Fruit fly (Drosophila melanogaster) whole organism, prepupa: ENCODE results near the gene Lcp65Ad.

Experiments
- Blimp-1 ChIP-seq: fragments of 200-800 bp; sonication (Bioruptor generic); optimal IDR thresholded peaks from 3 replicates; lab custom pipeline; 2017; ENCODE audit warnings: missing biosample characterization, missing genetic modification characterization, mild to moderate bottlenecking, moderate library complexity, missing genetic modification reagents
- CG10631 ChIP-seq: fragments of 200-800 bp; sonication (Bioruptor generic); optimal IDR thresholded peaks from 2 replicates; lab custom pipeline; 2016; ENCODE audit warnings: missing biosample characterization, missing genetic modification characterization
- CG10669 ChIP-seq: fragments of 200-800 bp; sonication (Bioruptor generic); optimal IDR thresholded peaks from 3 replicates; lab custom pipeline; 2018; ENCODE audit warnings: missing biosample characterization, mild to moderate bottlenecking, missing genetic modification characterization, moderate library complexity
- CG11294 ChIP-seq: fragments of 200-800 bp; sonication (Bioruptor generic); IDR thresholded peaks from 2 replicates; pipeline ENCODE4 v1.3.6; 2022; ENCODE audit warnings: missing biosample characterization, missing genetic modification characterization
- CG1621 ChIP-seq: fragments of 200-800 bp; sonication (Bioruptor generic); optimal IDR thresholded peaks from 3 replicates; lab custom pipeline; 2018; ENCODE audit warnings: missing biosample characterization, mild to moderate bottlenecking, missing genetic modification characterization
- CG3032 ChIP-seq: fragments of 200-800 bp; optimal IDR thresholded peaks from 2 replicates; lab custom pipeline; 2019; ENCODE audit warnings: missing biosample characterization, mild to moderate bottlenecking, missing genetic modification characterization, moderate library complexity
- CG34406 ChIP-seq: fragments of 200-800 bp; sonication (Bioruptor generic); optimal IDR thresholded peaks from 3 replicates; lab custom pipeline; 2016; ENCODE audit warnings: missing biosample characterization, missing genetic modification characterization
- CG3919 ChIP-seq: fragments of 200-800 bp; sonication (Bioruptor generic); optimal IDR thresholded peaks from 3 replicates; lab custom pipeline; 2016; ENCODE audit warnings: missing biosample characterization, missing genetic modification characterization
- CG6276 ChIP-seq: fragments of 200-800 bp; sonication (Bioruptor generic); optimal IDR thresholded peaks from 2 replicates; lab custom pipeline; 2017; ENCODE audit warnings: missing biosample characterization, mild to moderate bottlenecking, missing genetic modification characterization
- CG6792 ChIP-seq: fragments of 200-800 bp; sonication (Bioruptor generic); optimal IDR thresholded peaks from 3 replicates; lab custom pipeline; 2016; ENCODE audit warnings: missing biosample characterization, missing genetic modification characterization
- CG6854 ChIP-seq: fragments of 200-800 bp; sonication (Bioruptor generic); optimal IDR thresholded peaks from 2 replicates; lab custom pipeline; 2017; ENCODE audit warnings: missing biosample characterization, mild to moderate bottlenecking, missing genetic modification characterization
- CG7368 ChIP-seq: fragments of 200-800 bp; sonication (Bioruptor generic); optimal IDR thresholded peaks from 3 replicates; lab custom pipeline; 2016; ENCODE audit warnings: missing biosample characterization, missing genetic modification characterization
- CG8119 ChIP-seq: fragments of 200-800 bp; sonication (Bioruptor generic); IDR thresholded peaks from 3 replicates; pipeline ENCODE4 v1.3.6; 2022; ENCODE audit warnings: missing biosample characterization, missing genetic modification characterization
- CG9139 ChIP-seq: fragments of 200-800 bp; sonication (Bioruptor generic); optimal IDR thresholded peaks from 3 replicates; lab custom pipeline; 2017; ENCODE audit warnings: missing biosample characterization, mild to moderate bottlenecking, missing genetic modification characterization
- Eip75B ChIP-seq: fragments of 200-800 bp; sonication (Bioruptor generic); optimal IDR thresholded peaks from 3 replicates; lab custom pipeline; 2016; ENCODE audit warnings: missing biosample characterization, missing genetic modification characterization
- Ets21C ChIP-seq: fragments of 200-800 bp; sonication (Bioruptor generic); optimal IDR thresholded peaks from 3 replicates; lab custom pipeline; 2016; ENCODE audit warnings: missing biosample characterization, missing genetic modification characterization
- Ets96B ChIP-seq: fragments of 200-800 bp; optimal IDR thresholded peaks from 2 replicates; lab custom pipeline; 2019; ENCODE audit warnings: missing biosample characterization, mild to moderate bottlenecking, missing genetic modification characterization, moderate library complexity
- Hr4 ChIP-seq: fragments of 200-800 bp; sonication (Bioruptor generic); optimal IDR thresholded peaks from 3 replicates; lab custom pipeline; 2016; ENCODE audit warnings: missing biosample characterization, missing genetic modification characterization
- Lpt ChIP-seq: fragments of 200-800 bp; sonication (Bioruptor generic); optimal IDR thresholded peaks from 3 replicates; lab custom pipeline; 2016; ENCODE audit warnings: missing biosample characterization, missing genetic modification characterization
- OdsH ChIP-seq: fragments of 200-800 bp; sonication (Bioruptor generic); optimal IDR thresholded peaks from 3 replicates; lab custom pipeline; 2016; ENCODE audit warnings: missing biosample characterization, missing genetic modification characterization
- Sox102F ChIP-seq: fragments of 200-800 bp; sonication (Bioruptor generic); optimal IDR thresholded peaks from 2 replicates; lab custom pipeline; 2016; ENCODE audit warnings: missing biosample characterization, mild to moderate bottlenecking, missing genetic modification characterization
- Sox14 ChIP-seq: fragments of 200-800 bp; sonication (Bioruptor generic); optimal IDR thresholded peaks from 3 replicates; lab custom pipeline; 2016; ENCODE audit warnings: missing biosample characterization, missing genetic modification characterization
- acj6 ChIP-seq: fragments of 200-800 bp; sonication (Bioruptor generic); optimal IDR thresholded peaks from 3 replicates; lab custom pipeline; 2016; ENCODE audit warnings: missing biosample characterization, missing genetic modification characterization
- dac ChIP-seq: fragments of 200-800 bp; sonication (Bioruptor generic); optimal IDR thresholded peaks from 2 replicates; lab custom pipeline; 2017; ENCODE audit warnings: missing biosample characterization, mild to moderate bottlenecking, missing genetic modification characterization
- eg ChIP-seq: fragments of 200-800 bp; sonication (Bioruptor generic); IDR thresholded peaks from 3 replicates; pipeline ENCODE4 v1.3.6; 2022; ENCODE audit warnings: missing biosample characterization, missing genetic modification characterization
- fd85E ChIP-seq: fragments of 200-800 bp; sonication (Bioruptor generic); optimal IDR thresholded peaks from 3 replicates; lab custom pipeline; 2016; ENCODE audit warnings: missing biosample characterization, missing genetic modification characterization
- lz ChIP-seq: fragments of 200-800 bp; sonication (Bioruptor generic); optimal IDR thresholded peaks from 3 replicates; lab custom pipeline; 2016; ENCODE audit warnings: missing biosample characterization, missing genetic modification characterization
- net ChIP-seq: fragments of 200-800 bp; sonication (Bioruptor generic); optimal IDR thresholded peaks from 3 replicates; lab custom pipeline; 2016; ENCODE audit warnings: missing biosample characterization, missing genetic modification characterization
- pdm3 ChIP-seq: fragments of 200-800 bp; sonication (Bioruptor generic); optimal IDR thresholded peaks from 3 replicates; lab custom pipeline; 2016; ENCODE audit warnings: missing biosample characterization, missing genetic modification characterization
- salr ChIP-seq, 2 experiments: fragments of 200-800 bp; sonication (Bioruptor generic); optimal IDR thresholded peaks; 3 replicates each; lab custom pipeline; 2016 to 2018; ENCODE audit warnings: missing biosample characterization in 2 of 2, missing genetic modification characterization in 2 of 2, mild to moderate bottlenecking in 1 of 2
- ss ChIP-seq, 2 experiments: fragments of 200-800 bp; sonication (Bioruptor generic); optimal IDR thresholded peaks; 2 replicates in 1 of 2; 3 replicates in 1 of 2; lab custom pipeline; 2017 to 2018; ENCODE audit warnings: mild to moderate bottlenecking in 2 of 2, missing biosample characterization in 2 of 2, missing genetic modification characterization in 2 of 2, moderate library complexity in 1 of 2
- svp ChIP-seq: fragments of 200-800 bp; sonication (Bioruptor generic); peaks from one replicate; lab custom pipeline; 2016; ENCODE audit warnings: missing biosample characterization, missing genetic modification characterization
- vri ChIP-seq: fragments of 200-800 bp; sonication (Bioruptor generic); optimal IDR thresholded peaks from 3 replicates; lab custom pipeline; 2016; ENCODE audit warnings: missing biosample characterization, mild to moderate bottlenecking, missing genetic modification characterization

Lcp65Ad gene

dm6 chr3L:6094697-6095096 is 48.5 kb upstream of the Lcp65Ad start, which contains the start of the genes CG10467 and loj (continued):
- TF ChIP-seq CG9139 (GFP tag; lab: Kevin White, UChicago) (peak; percentile 22), CG6276 (GFP tag; lab: Kevin White, UChicago) (peak; percentile 52), CG6854 (GFP tag; lab: Kevin White, UChicago) (no peak), fd85E (peak; percentile 40), CG10631 (GFP tag; lab: Kevin White, UChicago) (peak; percentile 96), salr (GFP tag; optimal IDR thresholded peaks at IDR 0.05; lab: Kevin White, UChicago) (peak; percentile 74 to 83), svp (peak; percentile 88), ss (GFP tag; optimal IDR thresholded peaks at IDR 0.05; lab: Kevin White, UChicago) (peak in 1 of 2 experiments; percentile 53), OdsH (GFP tag; lab: Kevin White, UChicago) (peak; percentile 96), CG1621 (peak; percentile 76), eg (peak; percentile 94), net (GFP tag; lab: Kevin White, UChicago) (peak; percentile 87), CG11294 (GFP tag; lab: Robert Waterston, UW) (peak; percentile 94), Ets21C (GFP tag; lab: Kevin White, UChicago) (peak; percentile 85), vri (peak; percentile 68), lz (GFP tag; lab: Kevin White, UChicago) (peak; percentile 82), dac (GFP tag; lab: Kevin White, UChicago) (peak; percentile 78), Ets96B (tag; lab: Kevin White, UChicago) (peak; percentile 89), CG8119 (GFP tag; lab: Robert Waterston, UW) (no peak; the same call in 1 of the 3 replicates), Sox102F (GFP tag; lab: Kevin White, UChicago) (peak; percentile 82)
- TF ChIP-seq, all 60 proteins: peak for 56

DNA sequence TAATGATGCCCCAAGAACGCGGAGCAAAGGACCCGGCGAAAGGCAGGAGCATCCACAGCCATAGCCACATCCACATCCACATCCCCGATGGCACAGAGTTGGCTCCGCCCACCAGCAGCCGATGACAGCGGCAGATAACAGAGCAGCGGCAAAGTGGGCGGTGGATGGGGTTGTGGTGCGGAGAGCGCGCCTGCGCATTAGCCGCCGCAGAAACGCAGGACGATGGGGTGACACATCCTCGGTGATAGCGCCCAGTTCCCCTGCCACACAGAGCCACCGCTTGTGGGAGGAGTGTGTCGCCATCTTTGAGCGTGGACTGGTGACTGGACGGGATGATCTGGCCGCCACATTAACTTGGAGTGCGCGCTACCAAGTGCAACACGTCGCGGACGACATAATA is 45.9 kb upstream of the Lcp65Ad start, which contains the start of gene Ets65A:
Gene Ets65A, plus strand, starts transcription at position 348 of the 400 bp plus-strand sequence.
- no peak for TF ChIP-seq CG10669 (GFP tag; lab: Kevin White, UChicago)
- peak; percentile 53 for TF ChIP-seq CG7368 (GFP tag; lab: Kevin White, UChicago)

DNA sequence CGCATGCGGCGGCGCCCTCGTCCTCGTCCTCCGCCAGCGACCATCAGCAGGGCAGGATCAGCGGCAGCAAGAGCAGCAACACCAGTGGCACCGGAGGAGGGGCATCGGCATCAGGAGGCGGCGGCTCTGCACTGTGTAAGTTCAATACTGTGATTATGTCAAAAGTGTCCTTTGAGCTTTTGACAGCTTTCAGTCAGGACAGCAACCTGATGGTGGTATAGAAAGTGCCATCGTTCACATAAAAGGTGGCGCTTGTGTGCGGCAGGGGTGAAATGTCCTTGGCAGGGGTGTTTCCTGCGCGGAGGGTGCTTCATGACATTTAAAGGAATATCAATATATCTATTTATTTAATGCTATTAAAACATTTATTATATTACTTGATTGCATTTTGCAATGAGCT is 39.5 kb upstream of the Lcp65Ad start:
- TF ChIP-seq Sox14 (GFP tag; lab: Kevin White, UChicago) (no peak), Lpt (GFP tag; lab: Kevin White, UChicago) (no peak), Ets96B (tag; lab: Kevin White, UChicago) (no peak), CG7368 (GFP tag; lab: Kevin White, UChicago) (no peak), acj6 (GFP tag; lab: Kevin White, UChicago) (no peak), CG9139 (GFP tag; lab: Kevin White, UChicago) (no peak), ss (GFP tag; optimal IDR thresholded peaks at IDR 0.05; lab: Kevin White, UChicago) (no peak), Hr4 (GFP tag; lab: Kevin White, UChicago) (no peak), CG6792 (GFP tag; lab: Kevin White, UChicago) (no peak), OdsH (GFP tag; lab: Kevin White, UChicago) (no peak), CG6854 (GFP tag; lab: Kevin White, UChicago) (no peak), fd85E (no peak), CG6276 (GFP tag; lab: Kevin White, UChicago) (no peak), Eip75B (no peak), CG3919 (no peak), Blimp-1 (GFP tag; lab: Kevin White, UChicago) (no peak), CG34406 (GFP tag; lab: Kevin White, UChicago) (no peak), pdm3 (no peak), Sox102F (GFP tag; lab: Kevin White, UChicago) (no peak)
- TF ChIP-seq, all 60 proteins: peak for 0

dm6 chr3L:6104551-6104950 is 38.6 kb upstream of the Lcp65Ad start:
- TF ChIP-seq CG3032 (no peak), Eip75B (no peak), OdsH (GFP tag; lab: Kevin White, UChicago) (no peak), CG7368 (GFP tag; lab: Kevin White, UChicago) (no peak)
